Fruit fly (Drosophila melanogaster) S2 (cell line): ENCODE data around the gene CG13476.

ENCODE experiments used
- CG8478 ChIP-seq: fragments of >200 bp; optimal IDR thresholded peaks from 2 replicates; lab custom pipeline; 2018
- CTCF ChIP-seq, 2 experiments: fragments of >200 bp; optimal IDR thresholded peaks; 2 replicates each; lab custom pipeline; 2018

dm6 chr3L:14655681-14656080, 49.6 kb upstream of the CG13476 start:
- TF ChIP-seq CG8478 (lab: Kevin White, UChicago) (no peak), CTCF (optimal IDR thresholded peaks at IDR 0.05; lab: Kevin White, UChicago) (no peak)
